Fruit fly (Drosophila melanogaster) whole organism, prepupa: ENCODE data around the gene Or7a.

ENCODE experiments used
- CG10669 ChIP-seq: fragments of 200-800 bp; sonication (Bioruptor generic); optimal IDR thresholded peaks from 3 replicates; lab custom pipeline; 2018; ENCODE audit warnings: missing biosample characterization, mild to moderate bottlenecking, missing genetic modification characterization, moderate library complexity
- CG11294 ChIP-seq: fragments of 200-800 bp; sonication (Bioruptor generic); IDR thresholded peaks from 2 replicates; pipeline ENCODE4 v1.3.6; 2022; ENCODE audit warnings: missing biosample characterization, missing genetic modification characterization
- CG11762 ChIP-seq: fragments of 200-800 bp; sonication (Bioruptor generic); optimal IDR thresholded peaks from 3 replicates; lab custom pipeline; 2016; ENCODE audit warnings: missing biosample characterization, missing genetic modification characterization; ENCODE audit not compliant: insufficient read depth
- CG11902 ChIP-seq: fragments of 200-800 bp; sonication (Bioruptor generic); optimal IDR thresholded peaks from 3 replicates; lab custom pipeline; 2016; ENCODE audit warnings: missing biosample characterization, missing genetic modification characterization
- CG15336 ChIP-seq: fragments of 200-800 bp; sonication (Bioruptor generic); IDR thresholded peaks from 2 replicates; pipeline ENCODE4 v1.3.6; 2022; ENCODE audit warnings: missing biosample characterization, missing genetic modification characterization
- CG1621 ChIP-seq: fragments of 200-800 bp; sonication (Bioruptor generic); optimal IDR thresholded peaks from 3 replicates; lab custom pipeline; 2018; ENCODE audit warnings: missing biosample characterization, mild to moderate bottlenecking, missing genetic modification characterization
- CG16779 ChIP-seq: fragments of 200-800 bp; sonication (Bioruptor generic); optimal IDR thresholded peaks from 3 replicates; lab custom pipeline; 2017; ENCODE audit warnings: missing biosample characterization, mild to moderate bottlenecking, missing genetic modification characterization
- CG31627 ChIP-seq: fragments of 200-800 bp; sonication (Bioruptor generic); optimal IDR thresholded peaks from 3 replicates; lab custom pipeline; 2016; ENCODE audit warnings: missing biosample characterization, missing genetic modification characterization
- CG34406 ChIP-seq: fragments of 200-800 bp; sonication (Bioruptor generic); optimal IDR thresholded peaks from 3 replicates; lab custom pipeline; 2016; ENCODE audit warnings: missing biosample characterization, missing genetic modification characterization
- CG3919 ChIP-seq: fragments of 200-800 bp; sonication (Bioruptor generic); optimal IDR thresholded peaks from 3 replicates; lab custom pipeline; 2016; ENCODE audit warnings: missing biosample characterization, missing genetic modification characterization
- CG4318 ChIP-seq: fragments of 200-800 bp; sonication (Bioruptor generic); optimal IDR thresholded peaks from 3 replicates; lab custom pipeline; 2017; ENCODE audit warnings: missing biosample characterization, mild to moderate bottlenecking, missing genetic modification characterization
- CG6163 ChIP-seq: fragments of 200-800 bp; sonication (Bioruptor generic); IDR thresholded peaks from 3 replicates; pipeline ENCODE4 v1.3.6; 2022; ENCODE audit warnings: missing biosample characterization, missing genetic modification characterization
- CG6792 ChIP-seq: fragments of 200-800 bp; sonication (Bioruptor generic); optimal IDR thresholded peaks from 3 replicates; lab custom pipeline; 2016; ENCODE audit warnings: missing biosample characterization, missing genetic modification characterization
- CG6808 ChIP-seq: fragments of 200-800 bp; sonication (Bioruptor generic); optimal IDR thresholded peaks from 3 replicates; lab custom pipeline; 2017; ENCODE audit warnings: missing biosample characterization, missing genetic modification characterization, mild to moderate bottlenecking, moderate library complexity, missing genetic modification reagents
- CG7368 ChIP-seq: fragments of 200-800 bp; sonication (Bioruptor generic); optimal IDR thresholded peaks from 3 replicates; lab custom pipeline; 2016; ENCODE audit warnings: missing biosample characterization, missing genetic modification characterization
- CG8319 ChIP-seq: fragments of 200-800 bp; sonication (Bioruptor generic); optimal IDR thresholded peaks from 3 replicates; lab custom pipeline; 2016; ENCODE audit warnings: missing biosample characterization, missing genetic modification characterization
- CG8632 ChIP-seq: fragments of 200-800 bp; sonication (Bioruptor generic); optimal IDR thresholded peaks from 3 replicates; lab custom pipeline; 2016; ENCODE audit warnings: missing biosample characterization, missing genetic modification characterization
- Eip75B ChIP-seq: fragments of 200-800 bp; sonication (Bioruptor generic); optimal IDR thresholded peaks from 3 replicates; lab custom pipeline; 2016; ENCODE audit warnings: missing biosample characterization, missing genetic modification characterization
- Eip78C ChIP-seq: fragments of 200-800 bp; sonication (Bioruptor generic); peaks from one replicate; lab custom pipeline; 2016; ENCODE audit warnings: missing biosample characterization, missing genetic modification characterization
- Ets21C ChIP-seq: fragments of 200-800 bp; sonication (Bioruptor generic); optimal IDR thresholded peaks from 3 replicates; lab custom pipeline; 2016; ENCODE audit warnings: missing biosample characterization, missing genetic modification characterization
- Ets96B ChIP-seq: fragments of 200-800 bp; optimal IDR thresholded peaks from 2 replicates; lab custom pipeline; 2019; ENCODE audit warnings: missing biosample characterization, mild to moderate bottlenecking, missing genetic modification characterization, moderate library complexity
- Hr4 ChIP-seq: fragments of 200-800 bp; sonication (Bioruptor generic); optimal IDR thresholded peaks from 3 replicates; lab custom pipeline; 2016; ENCODE audit warnings: missing biosample characterization, missing genetic modification characterization
- Lpt ChIP-seq: fragments of 200-800 bp; sonication (Bioruptor generic); optimal IDR thresholded peaks from 3 replicates; lab custom pipeline; 2016; ENCODE audit warnings: missing biosample characterization, missing genetic modification characterization
- Sox102F ChIP-seq: fragments of 200-800 bp; sonication (Bioruptor generic); optimal IDR thresholded peaks from 2 replicates; lab custom pipeline; 2016; ENCODE audit warnings: missing biosample characterization, mild to moderate bottlenecking, missing genetic modification characterization
- achi ChIP-seq: fragments of 200-800 bp; sonication (Bioruptor generic); optimal IDR thresholded peaks from 3 replicates; lab custom pipeline; 2016; ENCODE audit warnings: missing biosample characterization, missing genetic modification characterization
- cyc ChIP-seq: fragments of 200-800 bp; sonication (Bioruptor generic); optimal IDR thresholded peaks from 3 replicates; lab custom pipeline; 2016; ENCODE audit warnings: missing biosample characterization, missing genetic modification characterization
- dac ChIP-seq: fragments of 200-800 bp; sonication (Bioruptor generic); optimal IDR thresholded peaks from 2 replicates; lab custom pipeline; 2017; ENCODE audit warnings: missing biosample characterization, mild to moderate bottlenecking, missing genetic modification characterization
- dsx ChIP-seq: fragments of 200-800 bp; optimal IDR thresholded peaks from 3 replicates; lab custom pipeline; 2019; ENCODE audit warnings: missing biosample characterization, mild to moderate bottlenecking, missing genetic modification characterization, moderate library complexity; ENCODE audit not compliant: poor library complexity, severe bottlenecking
- eg ChIP-seq: fragments of 200-800 bp; sonication (Bioruptor generic); IDR thresholded peaks from 3 replicates; pipeline ENCODE4 v1.3.6; 2022; ENCODE audit warnings: missing biosample characterization, missing genetic modification characterization
- esn ChIP-seq: fragments of 200-800 bp; sonication (Bioruptor generic); optimal IDR thresholded peaks from 2 replicates; lab custom pipeline; 2016; ENCODE audit warnings: missing biosample characterization, mild to moderate bottlenecking, missing genetic modification characterization, moderate library complexity
- fd59A ChIP-seq: fragments of 200-800 bp; sonication (Bioruptor generic); optimal IDR thresholded peaks from 2 replicates; lab custom pipeline; 2017; ENCODE audit warnings: missing biosample characterization, mild to moderate bottlenecking, missing genetic modification characterization, missing genetic modification reagents
- fd85E ChIP-seq: fragments of 200-800 bp; sonication (Bioruptor generic); optimal IDR thresholded peaks from 3 replicates; lab custom pipeline; 2016; ENCODE audit warnings: missing biosample characterization, missing genetic modification characterization
- fkh ChIP-seq: fragments of 200-800 bp; sonication (Bioruptor generic); optimal IDR thresholded peaks from 3 replicates; lab custom pipeline; 2017; ENCODE audit warnings: missing biosample characterization, mild to moderate bottlenecking, missing genetic modification characterization, moderate library complexity
- lz ChIP-seq: fragments of 200-800 bp; sonication (Bioruptor generic); optimal IDR thresholded peaks from 3 replicates; lab custom pipeline; 2016; ENCODE audit warnings: missing biosample characterization, missing genetic modification characterization
- net ChIP-seq: fragments of 200-800 bp; sonication (Bioruptor generic); optimal IDR thresholded peaks from 3 replicates; lab custom pipeline; 2016; ENCODE audit warnings: missing biosample characterization, missing genetic modification characterization
- pdm3 ChIP-seq: fragments of 200-800 bp; sonication (Bioruptor generic); optimal IDR thresholded peaks from 3 replicates; lab custom pipeline; 2016; ENCODE audit warnings: missing biosample characterization, missing genetic modification characterization
- vri ChIP-seq: fragments of 200-800 bp; sonication (Bioruptor generic); optimal IDR thresholded peaks from 3 replicates; lab custom pipeline; 2016; ENCODE audit warnings: missing biosample characterization, mild to moderate bottlenecking, missing genetic modification characterization

The Or7a gene

dm6 chrX:8157294-8157693, 8.2 kb downstream of the Or7a start, which contains the start of the genes Traf6 and GIIIspla2 (continued):
- TF ChIP-seq Eip75B, result peak; percentile 79
- TF ChIP-seq CG10669 (GFP tag; lab: Kevin White, UChicago), result peak; percentile 72
- TF ChIP-seq CG34406 (GFP tag; lab: Kevin White, UChicago), result no peak
- TF ChIP-seq net, result no peak
- no peak for TF ChIP-seq CG16779 (tag; lab: Kevin White, UChicago)
- peak; percentile 62 for TF ChIP-seq Ets21C
- TF ChIP-seq CG11902 (GFP tag; lab: Kevin White, UChicago), result peak; percentile 54
- no peak for TF ChIP-seq CG3919
- TF ChIP-seq CG6808 (GFP tag; lab: Kevin White, UChicago), result no peak
- peak; percentile 83 for TF ChIP-seq esn
- no peak for TF ChIP-seq vri (GFP tag; lab: Kevin White, UChicago)
- TF ChIP-seq CG1621 (tag; lab: Kevin White, UChicago), result peak; percentile 68
- TF ChIP-seq CG11294 (GFP tag; lab: Robert Waterston, UW), result peak; percentile 64; the same call in 1 of the 2 replicates
- TF ChIP-seq Eip78C (GFP tag; lab: Kevin White, UChicago), result peak; percentile 83

- peak; percentile 28; the same call in 1 of the 2 replicates for TF ChIP-seq CG15336 (GFP tag; lab: Robert Waterston, UW)
- TF ChIP-seq Sox102F (GFP tag; lab: Kevin White, UChicago), result no peak
- TF ChIP-seq fkh (GFP tag; lab: Kevin White, UChicago), result no peak
- no peak for TF ChIP-seq fd59A (GFP tag; lab: Kevin White, UChicago)
- TF ChIP-seq lz, result no peak
- TF ChIP-seq eg (GFP tag; lab: Robert Waterston, UW), result no peak
- no peak for TF ChIP-seq CG34406 (GFP tag; lab: Kevin White, UChicago)
- peak; percentile 19 for TF ChIP-seq esn
- peak; percentile 70 for TF ChIP-seq Eip78C (GFP tag; lab: Kevin White, UChicago)
- no peak for TF ChIP-seq dsx
- TF ChIP-seq Ets96B (tag; lab: Kevin White, UChicago), result no peak
- no peak for TF ChIP-seq CG6792 (GFP tag; lab: Kevin White, UChicago)
- TF ChIP-seq CG11762 (GFP tag; lab: Kevin White, UChicago), result no peak
These were observed 12.8 kb downstream of the Or7a start, which contains the start of gene CG18262 for dm6 chrX:8152718-8153117. CG18262 (plus strand) TSS chrX:8152948.

- TF ChIP-seq pdm3 (GFP tag; lab: Kevin White, UChicago) (no peak), vri (GFP tag; lab: Kevin White, UChicago) (no peak), CG3919 (no peak), CG10669 (GFP tag; lab: Kevin White, UChicago) (no peak), CG8319 (GFP tag; lab: Kevin White, UChicago) (no peak), CG6808 (GFP tag; lab: Kevin White, UChicago) (no peak), CG7368 (GFP tag; lab: Kevin White, UChicago) (no peak), achi (GFP tag; lab: Kevin White, UChicago) (no peak), dac (GFP tag; lab: Kevin White, UChicago) (no peak), Lpt (GFP tag; lab: Kevin White, UChicago) (no peak), cyc (GFP tag; lab: Kevin White, UChicago) (no peak), CG6163 (no peak), CG11902 (GFP tag; lab: Kevin White, UChicago) (no peak), CG31627 (GFP tag; lab: Kevin White, UChicago) (no peak), Hr4 (GFP tag; lab: Kevin White, UChicago) (no peak), fd85E (no peak), CG34406 (GFP tag; lab: Kevin White, UChicago) (no peak), CG8632 (GFP tag; lab: Kevin White, UChicago) (no peak)
These were observed 13.4 kb downstream of the Or7a start, which contains the start of gene Gbeta5 for dm6 chrX:8152077-8152476. Gbeta5 (minus strand) TSS chrX:8152275.

- TF ChIP-seq CG4318 (GFP tag; lab: Kevin White, UChicago) (no peak), Eip78C (GFP tag; lab: Kevin White, UChicago) (peak; percentile 32)
These were observed 17.0 kb downstream of the Or7a start, which contains the start of gene CG10959 for dm6 chrX:8148556-8148955. CG10959 (plus strand) TSS chrX:8148783.
